Worm (Caenorhabditis elegans) whole organism, L4/young adult: ENCODE results near the gene C14E2.11.

Source experiments
- W03F9.2 ChIP-seq: fragments of 150-350 bp; optimal IDR thresholded peaks from 2 replicates; lab custom pipeline; 2014; ENCODE audit warnings: missing biosample characterization, missing genetic modification characterization
- dao-5 ChIP-seq: sonication (generic microtip); optimal IDR thresholded peaks from 2 replicates; lab custom pipeline; 2016; ENCODE audit warnings: missing genotype, missing genetic modification characterization, moderate library complexity, missing compliant biosample characterization
- him-1 ChIP-seq: sonication (generic microtip); optimal IDR thresholded peaks from 2 replicates; lab custom pipeline; 2016; ENCODE audit warnings: missing genotype, missing genetic modification reagents, missing genetic modification characterization, missing compliant biosample characterization

DNA sequence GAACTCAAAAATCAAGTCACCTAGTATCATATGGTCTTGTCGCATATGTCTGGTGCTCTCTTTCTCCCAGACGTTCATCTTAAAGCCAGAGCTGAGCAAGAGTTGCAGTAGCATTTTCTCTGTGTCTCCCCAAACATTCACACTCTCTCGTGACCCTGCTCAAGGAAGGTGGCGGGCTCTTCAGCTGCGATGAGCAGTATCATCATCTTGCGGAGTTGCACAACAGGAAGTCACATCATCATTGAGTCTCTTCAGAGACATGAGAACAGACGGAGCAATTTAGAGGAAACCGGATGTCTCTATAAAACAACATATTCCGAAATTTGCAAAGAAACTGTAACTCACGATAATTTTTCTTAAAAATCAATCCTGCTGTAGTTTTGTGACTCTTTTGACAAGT lies 2.7 kb upstream of the C14E2.11 start:
- TF ChIP-seq dao-5 (tag; lab: Kevin White, UChicago) = no peak
- TF ChIP-seq him-1 (tag; lab: Kevin White, UChicago) = no peak
- no peak for TF ChIP-seq W03F9.2 (tag; lab: Kevin White, UChicago)
